Fruit fly (Drosophila melanogaster) whole organism, embryonic: Measurements from ENCODE around the gene CG11699.

Experiments
- Bdp1 ChIP-seq: fragments of 200-800 bp; sonication (Bioruptor generic); optimal IDR thresholded peaks from 3 replicates; lab custom pipeline; 2016; ENCODE audit warnings: missing biosample characterization, missing genetic modification characterization
- CG10267 ChIP-seq: fragments of 200-800 bp; sonication (Bioruptor generic); optimal IDR thresholded peaks from 2 replicates; lab custom pipeline; 2018; ENCODE audit warnings: missing biosample characterization, mild to moderate bottlenecking, missing genetic modification characterization, moderate library complexity
- CG10431 ChIP-seq: fragments of 200-800 bp; sonication (Bioruptor generic); optimal IDR thresholded peaks from 3 replicates; lab custom pipeline; 2018; ENCODE audit warnings: missing biosample characterization, mild to moderate bottlenecking, missing genetic modification characterization
- CG10959 ChIP-seq: fragments of 200-800 bp; sonication (Bioruptor generic); IDR thresholded peaks from 2 replicates; pipeline ENCODE4 v1.3.6; 2022; ENCODE audit warnings: missing biosample characterization, missing genetic modification characterization
- CG11504 ChIP-seq: fragments of 200-800 bp; sonication (Bioruptor generic); optimal IDR thresholded peaks from 3 replicates; lab custom pipeline; 2019; ENCODE audit warnings: missing biosample characterization, mild to moderate bottlenecking, missing genetic modification characterization, moderate library complexity
- CG13894 ChIP-seq: fragments of 200-800 bp; sonication (Bioruptor generic); optimal IDR thresholded peaks from 3 replicates; lab custom pipeline; 2018; ENCODE audit warnings: missing biosample characterization, mild to moderate bottlenecking, missing genetic modification characterization, moderate library complexity
- CG15073 ChIP-seq: fragments of 200-800 bp; sonication (Bioruptor generic); optimal IDR thresholded peaks from 2 replicates; lab custom pipeline; 2016; ENCODE audit warnings: missing biosample characterization, missing genetic modification characterization
- CG30020 ChIP-seq: fragments of 200-800 bp; optimal IDR thresholded peaks from 2 replicates; lab custom pipeline; 2019; ENCODE audit warnings: missing biosample characterization, mild to moderate bottlenecking, missing genetic modification characterization, moderate library complexity
- CG3407 ChIP-seq: fragments of 200-800 bp; sonication (Bioruptor generic); optimal IDR thresholded peaks from 2 replicates; lab custom pipeline; 2018; ENCODE audit warnings: missing biosample characterization, mild to moderate bottlenecking, missing genetic modification characterization
- CG3838 ChIP-seq: fragments of 200-800 bp; sonication (Bioruptor generic); optimal IDR thresholded peaks from 3 replicates; lab custom pipeline; 2016; ENCODE audit warnings: missing biosample characterization, missing genetic modification characterization
- CG3995 ChIP-seq: fragments of 200-800 bp; sonication (Bioruptor generic); optimal IDR thresholded peaks from 3 replicates; lab custom pipeline; 2016; ENCODE audit warnings: missing biosample characterization, missing genetic modification characterization
- CG4282 ChIP-seq: fragments of 200-800 bp; sonication (Bioruptor generic); optimal IDR thresholded peaks from 2 replicates; lab custom pipeline; 2016; ENCODE audit warnings: missing biosample characterization, missing genetic modification characterization
- CG4617 ChIP-seq: fragments of 200-800 bp; sonication (Bioruptor generic); optimal IDR thresholded peaks from 3 replicates; lab custom pipeline; 2016; ENCODE audit warnings: missing biosample characterization, missing genetic modification characterization, borderline replicate concordance
- CG4707 ChIP-seq: fragments of 200-800 bp; sonication (Bioruptor generic); optimal IDR thresholded peaks from 2 replicates; lab custom pipeline; 2018; ENCODE audit warnings: missing biosample characterization, mild to moderate bottlenecking, missing genetic modification characterization, moderate library complexity
- CG4730 ChIP-seq: fragments of 200-800 bp; sonication (Bioruptor generic); IDR thresholded peaks from 2 replicates; pipeline ENCODE4 v1.3.6; 2022; ENCODE audit warnings: missing biosample characterization, missing genetic modification characterization
- CG5245 ChIP-seq: fragments of 200-800 bp; sonication (Bioruptor generic); optimal IDR thresholded peaks from 3 replicates; lab custom pipeline; 2016; ENCODE audit warnings: missing biosample characterization, missing genetic modification characterization
- CG6175 ChIP-seq: fragments of 200-800 bp; sonication (Bioruptor generic); IDR thresholded peaks from 3 replicates; pipeline ENCODE4 v1.3.6; 2022; ENCODE audit warnings: missing biosample characterization, missing genetic modification characterization
- CG8478 ChIP-seq: fragments of >200 bp; optimal IDR thresholded peaks from 2 replicates; lab custom pipeline; 2018
- CG9215 ChIP-seq: fragments of 200-800 bp; sonication (Bioruptor generic); IDR thresholded peaks from 2 replicates; pipeline ENCODE4 v1.3.6; 2022; ENCODE audit warnings: missing biosample characterization, missing genetic modification characterization
- CG9437 ChIP-seq: fragments of 200-800 bp; sonication (Bioruptor generic); optimal IDR thresholded peaks from 2 replicates; lab custom pipeline; 2018; ENCODE audit warnings: missing biosample characterization, mild to moderate bottlenecking, missing genetic modification characterization
- CG9797 ChIP-seq: fragments of 200-800 bp; sonication (Bioruptor generic); optimal IDR thresholded peaks from 3 replicates; lab custom pipeline; 2018; ENCODE audit warnings: missing biosample characterization, mild to moderate bottlenecking, missing genetic modification characterization
- CHES-1-like ChIP-seq: fragments of 200-800 bp; sonication (Bioruptor generic); optimal IDR thresholded peaks from 2 replicates; lab custom pipeline; 2016; ENCODE audit warnings: missing biosample characterization, missing genetic modification characterization
- Dp ChIP-seq: fragments of 200-800 bp; sonication (Bioruptor generic); optimal IDR thresholded peaks from 2 replicates; lab custom pipeline; 2018; ENCODE audit warnings: missing biosample characterization, mild to moderate bottlenecking, missing genetic modification characterization, moderate library complexity
- ERR ChIP-seq: fragments of 200-800 bp; sonication (Bioruptor generic); optimal IDR thresholded peaks from 2 replicates; lab custom pipeline; 2016; ENCODE audit warnings: missing biosample characterization, missing genetic modification characterization
- Fer1 ChIP-seq: fragments of 200-800 bp; sonication (Bioruptor generic); optimal IDR thresholded peaks from 2 replicates; lab custom pipeline; 2017; ENCODE audit warnings: missing biosample characterization, mild to moderate bottlenecking, missing genetic modification characterization
- HLHmδ ChIP-seq: fragments of 200-800 bp; sonication (Bioruptor generic); optimal IDR thresholded peaks from 2 replicates; lab custom pipeline; 2018; ENCODE audit warnings: missing biosample characterization, mild to moderate bottlenecking, missing genetic modification characterization, moderate library complexity
- Lim3 ChIP-seq: fragments of 200-800 bp; sonication (Bioruptor generic); IDR thresholded peaks from 2 replicates; pipeline ENCODE4 v1.3.6; 2022; ENCODE audit warnings: missing biosample characterization, missing genetic modification characterization
- NC2α ChIP-seq: fragments of 200-800 bp; sonication (Bioruptor generic); optimal IDR thresholded peaks from 2 replicates; lab custom pipeline; 2016; ENCODE audit warnings: missing biosample characterization, missing genetic modification characterization
- Oli ChIP-seq: fragments of 200-800 bp; sonication (Bioruptor generic); optimal IDR thresholded peaks from 2 replicates; lab custom pipeline; 2018; ENCODE audit warnings: missing biosample characterization, mild to moderate bottlenecking, missing genetic modification characterization, moderate library complexity
- Sox100B ChIP-seq: fragments of 200-800 bp; sonication (Bioruptor generic); optimal IDR thresholded peaks from 3 replicates; lab custom pipeline; 2018; ENCODE audit warnings: missing biosample characterization, mild to moderate bottlenecking, missing genetic modification characterization
- croc ChIP-seq: fragments of 200-800 bp; sonication (Bioruptor generic); conservative IDR thresholded peaks from 3 replicates; pipeline ENCODE4 v1.3.6; 2022; ENCODE audit warnings: missing biosample characterization, missing genetic modification characterization
- dm ChIP-seq: fragments of 200-800 bp; sonication (Bioruptor generic); optimal IDR thresholded peaks from 3 replicates; lab custom pipeline; 2016; ENCODE audit warnings: missing biosample characterization, missing genetic modification characterization
- esg ChIP-seq: fragments of 200-800 bp; sonication (Bioruptor generic); conservative IDR thresholded peaks from 2 replicates; pipeline ENCODE4 v1.3.6; 2022; ENCODE audit warnings: missing biosample characterization, missing genetic modification characterization
- exex ChIP-seq: fragments of 200-800 bp; sonication (Bioruptor generic); optimal IDR thresholded peaks from 4 replicates; lab custom pipeline; 2018; ENCODE audit warnings: missing biosample characterization, mild to moderate bottlenecking, missing genetic modification characterization, moderate library complexity
- hth ChIP-seq: fragments of >200 bp; optimal IDR thresholded peaks from 2 replicates; lab custom pipeline; 2017; ENCODE audit warnings: inconsistent platforms
- org-1 ChIP-seq: fragments of 200-800 bp; sonication (Bioruptor generic); optimal IDR thresholded peaks from 2 replicates; lab custom pipeline; 2017; ENCODE audit warnings: missing biosample characterization, missing genetic modification characterization
- sc ChIP-seq, 3 experiments: fragments of >200 bp in 2 of 3; fragments of 200-800 bp in 1 of 3; sonication (Bioruptor generic) in 1 of 3; optimal IDR thresholded peaks; 2 replicates in 2 of 3; 3 replicates in 1 of 3; lab custom pipeline; 2017; ENCODE audit warnings: mild to moderate bottlenecking in 1 of 3, missing biosample characterization in 1 of 3, missing genetic modification characterization in 1 of 3, missing genetic modification reagents in 1 of 3
- sima ChIP-seq: fragments of 200-800 bp; sonication (Bioruptor generic); optimal IDR thresholded peaks from 2 replicates; lab custom pipeline; 2016; ENCODE audit warnings: missing biosample characterization, missing genetic modification characterization
- slou ChIP-seq: fragments of 200-800 bp; sonication (Bioruptor generic); optimal IDR thresholded peaks from 3 replicates; lab custom pipeline; 2016; ENCODE audit warnings: missing biosample characterization, missing genetic modification characterization
- so ChIP-seq: fragments of 200-800 bp; sonication (Bioruptor generic); IDR thresholded peaks from 3 replicates; pipeline ENCODE4 v1.3.6; 2022; ENCODE audit warnings: missing biosample characterization, missing genetic modification characterization
- sqz ChIP-seq: fragments of 200-800 bp; sonication (Bioruptor generic); optimal IDR thresholded peaks from 3 replicates; lab custom pipeline; 2018; ENCODE audit warnings: missing biosample characterization, mild to moderate bottlenecking, missing genetic modification characterization
- tap ChIP-seq: fragments of 200-800 bp; optimal IDR thresholded peaks from 3 replicates; lab custom pipeline; 2019; ENCODE audit warnings: missing biosample characterization, mild to moderate bottlenecking, missing genetic modification characterization, moderate library complexity
- tgo ChIP-seq: fragments of 200-800 bp; sonication (Bioruptor generic); IDR thresholded peaks from 3 replicates; pipeline ENCODE4 v1.3.6; 2022; ENCODE audit warnings: missing biosample characterization, missing genetic modification characterization
- toy ChIP-seq: fragments of 200-800 bp; sonication (Bioruptor generic); IDR thresholded peaks from 2 replicates; pipeline ENCODE4 v1.3.6; 2022; ENCODE audit warnings: missing biosample characterization, missing genetic modification characterization
- yki ChIP-seq: fragments of >200 bp; optimal IDR thresholded peaks from 3 replicates; lab custom pipeline; 2018

The CG11699 gene

DNA sequence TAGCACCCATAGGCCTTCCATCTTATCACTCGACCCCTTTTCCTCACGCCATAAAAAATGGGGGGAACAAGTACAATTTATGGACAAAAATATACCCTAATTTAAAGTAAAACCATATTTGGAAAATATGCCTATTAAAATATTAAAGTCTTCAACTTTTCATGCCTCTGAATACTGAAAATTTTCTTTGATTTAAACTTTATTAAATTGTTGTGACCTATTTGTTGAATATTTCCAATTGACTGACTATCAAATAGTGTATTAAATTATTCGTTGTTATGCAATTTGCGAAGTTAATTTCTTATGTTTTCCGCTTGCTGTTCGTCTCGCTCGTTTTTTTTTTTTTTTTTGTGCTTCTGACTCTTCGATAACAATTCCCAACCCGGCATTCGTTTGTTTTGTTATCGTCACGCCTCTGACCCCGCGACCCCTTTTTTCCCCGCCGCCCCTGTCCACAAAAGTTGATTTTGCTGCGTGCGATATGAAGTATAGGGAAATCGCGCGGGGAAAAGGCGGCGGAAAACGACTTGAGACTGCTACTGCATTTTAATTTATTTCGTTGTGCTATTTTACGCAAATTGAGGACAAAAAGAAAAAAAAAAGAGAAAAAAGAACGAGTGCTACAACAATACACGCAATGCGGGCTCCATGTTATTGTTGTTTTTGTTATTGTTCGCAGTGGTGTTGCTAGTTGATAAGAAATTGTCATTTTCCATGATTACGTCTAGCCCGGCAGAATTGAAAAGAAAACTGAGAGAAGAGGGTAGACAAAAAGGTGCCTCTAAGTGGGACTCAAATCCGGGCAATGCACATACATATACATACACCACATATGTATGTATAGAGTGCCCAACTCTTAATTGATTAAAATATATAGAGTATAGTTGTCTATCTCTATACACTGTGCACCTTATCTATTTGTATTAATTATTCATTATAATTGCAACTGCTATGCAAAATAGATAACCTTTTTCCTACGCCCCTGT is 48.6 kb upstream of the CG11699 start (continued):
- TF ChIP-seq CG4707 (GFP tag; lab: Kevin White, UChicago) (no peak), CG6175 (GFP tag; lab: Robert Waterston, UW) (no peak), NC2α (no peak), toy (GFP tag; lab: Robert Waterston, UW) (no peak), tgo (peak; percentile 61; the same call in 1 of the 3 replicates), yki (lab: Kevin White, UChicago) (no peak), CG9437 (GFP tag; lab: Kevin White, UChicago) (peak; percentile 41), CG8478 (no peak), CG11504 (peak; percentile 83), CG4617 (GFP tag; lab: Kevin White, UChicago) (no peak), sc (optimal IDR thresholded peaks at IDR 0.05; lab: Kevin White, UChicago) (no peak), sc (GFP tag; optimal IDR thresholded peaks at IDR 0.05; lab: Kevin White, UChicago) (no peak), HLHmδ (no peak), CG5245 (GFP tag; lab: Kevin White, UChicago) (peak; percentile 7), CHES-1-like (GFP tag; lab: Kevin White, UChicago) (peak; percentile 2), exex (tag; lab: Kevin White, UChicago) (peak; percentile 48), CG4730 (GFP tag; lab: Robert Waterston, UW) (peak; percentile 10; the same call in 1 of the 2 replicates), CG3995 (no peak), CG4282 (GFP tag; lab: Kevin White, UChicago) (no peak), CG10267 (tag; lab: Kevin White, UChicago) (peak; percentile 53), ERR (GFP tag; lab: Kevin White, UChicago) (no peak), CG10959 (GFP tag; lab: Robert Waterston, UW) (no peak), hth (lab: Kevin White, UChicago) (no peak), Dp (GFP tag; lab: Kevin White, UChicago) (no peak), tap (peak; percentile 68), sima (GFP tag; lab: Kevin White, UChicago) (no peak), dm (GFP tag; lab: Kevin White, UChicago) (no peak), CG13894 (tag; lab: Kevin White, UChicago) (no peak), croc (GFP tag; lab: Robert Waterston, UW) (peak; percentile 32; the same call in 2 of the 3 replicates), Sox100B (GFP tag; lab: Kevin White, UChicago) (peak; percentile 68), CG9797 (no peak), org-1 (peak; percentile 23), esg (peak; percentile 67), CG3407 (GFP tag; lab: Kevin White, UChicago) (peak; percentile 48), CG10431 (GFP tag; lab: Kevin White, UChicago) (no peak), Lim3 (GFP tag; lab: Robert Waterston, UW) (no peak), Bdp1 (no peak), CG3838 (no peak)

DNA sequence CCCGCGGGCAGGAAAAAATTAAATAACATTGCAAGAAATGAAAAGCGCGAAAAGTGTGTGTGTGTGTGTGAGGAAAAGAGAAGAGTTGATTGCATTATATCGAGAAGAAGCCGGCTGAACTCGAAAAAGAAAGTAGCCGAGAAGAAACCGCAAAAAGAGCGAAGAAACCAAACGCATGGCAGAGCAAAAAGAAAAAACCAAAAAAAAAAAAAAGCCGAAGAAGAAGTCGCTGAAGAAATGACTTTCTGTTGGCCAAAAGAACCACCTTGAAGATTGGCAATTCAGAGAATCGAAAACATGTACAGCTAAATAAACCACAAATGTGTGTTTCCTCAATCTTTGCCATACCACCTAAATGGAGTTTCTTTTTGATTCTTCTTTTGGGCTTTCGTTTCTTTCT is 46.5 kb upstream of the CG11699 start:
- TF ChIP-seq slou (GFP tag; lab: Kevin White, UChicago) (no peak), sqz (GFP tag; lab: Kevin White, UChicago) (no peak), CG15073 (GFP tag; lab: Kevin White, UChicago) (no peak), Oli (tag; lab: Kevin White, UChicago) (no peak), CG30020 (tag; lab: Kevin White, UChicago) (no peak), Fer1 (GFP tag; lab: Kevin White, UChicago) (no peak), CG9215 (GFP tag; lab: Robert Waterston, UW) (no peak), so (no peak)
